Fruit fly (Drosophila melanogaster): ENCODE results near the gene CG6813.

CG6813 gene

dm6 chr3R:11582253-11582589, 44.2 kb downstream of the CG6813 start (continued):
- TF ChIP-seq CG11504 (tag; optimal IDR thresholded peaks at IDR 0.05): no peak
- TF ChIP-seq nom (GFP tag; optimal IDR thresholded peaks at IDR 0.05): peak; percentile 38
- TF ChIP-seq Doc2 (GFP tag; IDR thresholded peaks at IDR 0.05): peak; percentile 8; the same call in 1 of the 2 replicates
- TF ChIP-seq chn (GFP tag; optimal IDR thresholded peaks at IDR 0.05): peak; percentile 63
- no peak for TF ChIP-seq z (GFP tag; IDR thresholded peaks at IDR 0.05)
- TF ChIP-seq CG3847 (GFP tag; IDR thresholded peaks at IDR 0.05): peak; percentile 57
- peak; percentile 57 for TF ChIP-seq Hr3 (GFP tag; optimal IDR thresholded peaks at IDR 0.05)
- TF ChIP-seq Hr51 (GFP tag; optimal IDR thresholded peaks at IDR 0.05): peak; percentile 35 to 87
- peak; percentile 75 for TF ChIP-seq unpg (GFP tag; optimal IDR thresholded peaks at IDR 0.05)
- peak; percentile 64; the same call in 1 of the 2 replicates for TF ChIP-seq CG11247 (GFP tag; IDR thresholded peaks at IDR 0.05)
- peak; percentile 64 for TF ChIP-seq peb (GFP tag; IDR thresholded peaks at IDR 0.05)
- TF ChIP-seq CG11093 (GFP tag; IDR thresholded peaks at IDR 0.05): peak; percentile 56; the same call in 1 of the 3 replicates
- TF ChIP-seq CG10462 (GFP tag; optimal IDR thresholded peaks at IDR 0.05): peak; percentile 28
- no peak for TF ChIP-seq CG10565 (GFP tag; optimal IDR thresholded peaks at IDR 0.05)
- TF ChIP-seq BEAF-32 (GFP tag; optimal IDR thresholded peaks at IDR 0.05): no peak
- TF ChIP-seq ERR (GFP tag; optimal IDR thresholded peaks at IDR 0.05): peak; percentile 16
- no peak for TF ChIP-seq Sox100B (GFP tag; optimal IDR thresholded peaks at IDR 0.05)
- peak; percentile 90 for TF ChIP-seq sens (GFP tag)
- no peak for TF ChIP-seq vnd (GFP tag; IDR thresholded peaks at IDR 0.05; ENCODE audit: partially characterized antibody)
- TF ChIP-seq ro (GFP tag; IDR thresholded peaks at IDR 0.05): peak; percentile 58; the same call in 1 of the 2 replicates
- TF ChIP-seq bcd (GFP tag; optimal IDR thresholded peaks at IDR 0.05): peak; percentile 51
- TF ChIP-seq aop (GFP tag; IDR thresholded peaks at IDR 0.05): no peak
- peak; percentile 66 for TF ChIP-seq lmd (GFP tag; IDR thresholded peaks at IDR 0.05)
- 0 out of 2 replicates have a peak, but pooled peaks have one; percentile 7 for TF ChIP-seq GATAe (GFP tag; conservative IDR thresholded peaks at IDR 0.05)
- peak; percentile 69 for TF ChIP-seq CG14014 (GFP tag; IDR thresholded peaks at IDR 0.05)
- TF ChIP-seq Mad (GFP tag; optimal IDR thresholded peaks at IDR 0.05): peak; percentile 39
- peak; percentile 87 for TF ChIP-seq Sox102F (GFP tag; optimal IDR thresholded peaks at IDR 0.05)
- no peak for TF ChIP-seq knrl (GFP tag; IDR thresholded peaks at IDR 0.05; ENCODE audit: partially characterized antibody)
- TF ChIP-seq trem (tag; optimal IDR thresholded peaks at IDR 0.05): peak; percentile 26
- TF ChIP-seq CG3163 (GFP tag; optimal IDR thresholded peaks at IDR 0.05): peak; percentile 41
- TF ChIP-seq Atf3 (GFP tag; optimal IDR thresholded peaks at IDR 0.05): no peak
- TF ChIP-seq zfh1 (GFP tag; IDR thresholded peaks at IDR 0.05): peak; percentile 75; the same call in 2 of the 3 replicates
- peak; percentile 56 for TF ChIP-seq ems (GFP tag; optimal IDR thresholded peaks at IDR 0.05)
- TF ChIP-seq Xrp1 (GFP tag; IDR thresholded peaks at IDR 0.05): peak; percentile 73
- peak; percentile 75 for TF ChIP-seq CG11695 (GFP tag; IDR thresholded peaks at IDR 0.05)
- peak; percentile 57; the same call in 1 of the 3 replicates for TF ChIP-seq CG7357 (GFP tag; IDR thresholded peaks at IDR 0.05)
- TF ChIP-seq Fer3 (tag; optimal IDR thresholded peaks at IDR 0.05): peak; percentile 60
- peak; percentile 75 for TF ChIP-seq CG17385 (GFP tag; optimal IDR thresholded peaks at IDR 0.05)
- TF ChIP-seq tx (GFP tag; optimal IDR thresholded peaks at IDR 0.05): peak; percentile 9
- TF ChIP-seq Ets97D (GFP tag; optimal IDR thresholded peaks at IDR 0.05): peak; percentile 20
- TF ChIP-seq MTF-1 (GFP tag; optimal IDR thresholded peaks at IDR 0.05; ENCODE audit: borderline replicate concordance): no peak
- TF ChIP-seq CG31388 (GFP tag; optimal IDR thresholded peaks at IDR 0.05): peak; percentile 24
- TF ChIP-seq CG10959 (GFP tag; IDR thresholded peaks at IDR 0.05): no peak
- TF ChIP-seq CG6254 (GFP tag; optimal IDR thresholded peaks at IDR 0.05): peak; percentile 27
- peak; percentile 64; the same call in 1 of the 3 replicates for TF ChIP-seq otp (GFP tag; IDR thresholded peaks at IDR 0.05)
- TF ChIP-seq pfk (GFP tag; optimal IDR thresholded peaks at IDR 0.05): no peak
- peak; percentile 5 for TF ChIP-seq zen (tag; optimal IDR thresholded peaks at IDR 0.05)
- TF ChIP-seq dimm (GFP tag; IDR thresholded peaks at IDR 0.05): peak; percentile 65
- TF ChIP-seq dm (GFP tag; optimal IDR thresholded peaks at IDR 0.05): no peak
- TF ChIP-seq sim (GFP tag; IDR thresholded peaks at IDR 0.05): 0 out of 2 replicates have a peak, but pooled peaks have one; percentile 29
- TF ChIP-seq Antp (GFP tag; optimal IDR thresholded peaks at IDR 0.05): peak; percentile 63

Measured in whole organism, embryonic.